Fruit fly (Drosophila melanogaster) Kc167 (cell line): ENCODE measurements around the gene Fibp.

Source experiments
- h ChIP-seq: fragments of >200 bp; optimal IDR thresholded peaks from 3 replicates; lab custom pipeline; 2018; ENCODE audit warnings: missing external identifiers
- ttk ChIP-seq: sonication (Bioruptor generic); optimal IDR thresholded peaks from 2 replicates; lab custom pipeline; 2017; ENCODE audit warnings: missing external identifiers

DNA sequence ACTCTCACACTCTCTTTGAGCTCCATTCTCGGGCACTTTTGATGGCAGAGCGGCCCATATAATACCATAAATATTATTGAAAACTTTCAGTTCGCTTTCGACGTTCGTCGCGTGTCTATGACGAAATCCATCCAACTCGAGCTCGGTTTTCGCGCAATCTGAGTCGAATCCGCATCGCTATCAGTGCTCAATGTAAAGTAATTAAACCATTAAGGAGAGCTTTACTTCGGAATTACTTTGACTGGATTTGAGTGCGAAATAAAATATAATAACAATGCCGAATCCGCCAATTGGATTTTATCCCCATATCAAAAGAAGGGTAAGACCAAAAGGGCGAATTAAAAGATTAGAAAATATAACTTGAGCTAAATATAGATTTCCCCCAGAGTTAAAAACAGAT is 30.3 kb upstream of the Fibp start:
- TF ChIP-seq h (lab: Kevin White, UChicago), result no peak
- no peak for TF ChIP-seq ttk (lab: Kevin White, UChicago)
